Fruit fly (Drosophila melanogaster): ENCODE measurements around the gene Pcp.

Gene Pcp

dm6 chr2L:7032517-7032951 is 11.1 kb downstream of the Pcp start, which contains the start of the genes Rab30 and Caper (continued):
- TF ChIP-seq jigr1 (GFP tag; IDR thresholded peaks at IDR 0.05) (no peak), Sin3A (optimal IDR thresholded peaks at IDR 0.05) (peak; percentile 73), ap (GFP tag; IDR thresholded peaks at IDR 0.05) (no peak), CG7987 (GFP tag; optimal IDR thresholded peaks at IDR 0.05) (peak; percentile 52), Trl (optimal IDR thresholded peaks at IDR 0.05) (no peak), Trl (GFP tag; optimal IDR thresholded peaks at IDR 0.05) (peak; percentile 81)

dm6 chr2L:7033100-7033675 is 11.7 kb downstream of the Pcp start:
- TF ChIP-seq MTF-1 (GFP tag; optimal IDR thresholded peaks at IDR 0.05; ENCODE audit: borderline replicate concordance), result peak; percentile 15
- TF ChIP-seq Adf1 (GFP tag; IDR thresholded peaks at IDR 0.05), result peak; percentile 20; the same call in 1 of the 2 replicates
- no peak for TF ChIP-seq knrl (GFP tag; IDR thresholded peaks at IDR 0.05; ENCODE audit: partially characterized antibody)
- TF ChIP-seq ap (GFP tag; IDR thresholded peaks at IDR 0.05), result no peak
- TF ChIP-seq Doc3 (GFP tag; IDR thresholded peaks at IDR 0.05; ENCODE audit: partially characterized antibody), result no peak
- TF ChIP-seq CG10431 (GFP tag; optimal IDR thresholded peaks at IDR 0.05), result no peak
- TF ChIP-seq twi (tag; optimal IDR thresholded peaks at IDR 0.05), result no peak
- peak; percentile 21; the same call in 1 of the 3 replicates for TF ChIP-seq Aef1 (GFP tag; IDR thresholded peaks at IDR 0.05)
- TF ChIP-seq CG8281 (tag; optimal IDR thresholded peaks at IDR 0.05), result no peak
- peak; percentile 65 for TF ChIP-seq CG32532 (GFP tag; IDR thresholded peaks at IDR 0.05)
- peak; percentile 18 for TF ChIP-seq CG12659 (GFP tag; optimal IDR thresholded peaks at IDR 0.05)
- no peak for TF ChIP-seq HmgD (GFP tag; optimal IDR thresholded peaks at IDR 0.05)
- TF ChIP-seq Ada2b (GFP tag; IDR thresholded peaks at IDR 0.05), result peak; percentile 55
- no peak for TF ChIP-seq hbn (GFP tag; IDR thresholded peaks at IDR 0.05; ENCODE audit: partially characterized antibody)
- TF ChIP-seq BtbVII (GFP tag; optimal IDR thresholded peaks at IDR 0.05), result peak; percentile 44
- no peak for TF ChIP-seq jing (GFP tag; optimal IDR thresholded peaks at IDR 0.05)
- peak; percentile 40; the same call in 1 of the 2 replicates for TF ChIP-seq CG9932 (GFP tag; IDR thresholded peaks at IDR 0.05)
- no peak for TF ChIP-seq CG1529 (GFP tag; optimal IDR thresholded peaks at IDR 0.05)
- 0 out of 2 replicates have a peak, but pooled peaks have one; percentile 46 for TF ChIP-seq cas (GFP tag; IDR thresholded peaks at IDR 0.05)
- no peak for TF ChIP-seq chn (GFP tag; optimal IDR thresholded peaks at IDR 0.05)
- no peak for TF ChIP-seq gsb-n (tag; optimal IDR thresholded peaks at IDR 0.05)
- peak; percentile 18 for TF ChIP-seq HLH54F (GFP tag; optimal IDR thresholded peaks at IDR 0.05)
- TF ChIP-seq CG15269 (tag; optimal IDR thresholded peaks at IDR 0.05), result peak; percentile 47
- no peak for TF ChIP-seq CG4360 (GFP tag; IDR thresholded peaks at IDR 0.05)
- TF ChIP-seq Dbx (GFP tag; IDR thresholded peaks at IDR 0.05), result peak; percentile 34; the same call in 1 of the 3 replicates
- TF ChIP-seq pzg (GFP tag; optimal IDR thresholded peaks at IDR 0.05), result no peak
- TF ChIP-seq cg (GFP tag; optimal IDR thresholded peaks at IDR 0.05), result peak; percentile 97
- TF ChIP-seq CG32767 (GFP tag; IDR thresholded peaks at IDR 0.05), result no peak
- peak; percentile 30 for TF ChIP-seq Max (GFP tag; optimal IDR thresholded peaks at IDR 0.05)
- TF ChIP-seq CG33213 (GFP tag; optimal IDR thresholded peaks at IDR 0.05), result peak; percentile 21
- no peak for TF ChIP-seq sna (GFP tag; IDR thresholded peaks at IDR 0.05; ENCODE audit: partially characterized antibody)
- no peak for TF ChIP-seq Dp (GFP tag; optimal IDR thresholded peaks at IDR 0.05)
- TF ChIP-seq CG4404 (GFP tag; IDR thresholded peaks at IDR 0.05), result no peak
- TF ChIP-seq Ravus (GFP tag; IDR thresholded peaks at IDR 0.05), result no peak
- peak; percentile 47; the same call in 1 of the 2 replicates for TF ChIP-seq CG14014 (GFP tag; IDR thresholded peaks at IDR 0.05)
- peak; percentile 18 for TF ChIP-seq Asciz (GFP tag; optimal IDR thresholded peaks at IDR 0.05)
- peak; percentile 43 for TF ChIP-seq az2 (GFP tag; optimal IDR thresholded peaks at IDR 0.05)
- 0 out of 2 replicates have a peak, but pooled peaks have one; percentile 37 for TF ChIP-seq CG14441 (GFP tag; IDR thresholded peaks at IDR 0.05)
- TF ChIP-seq chinmo (GFP tag; IDR thresholded peaks at IDR 0.05; ENCODE audit: partially characterized antibody), result peak; percentile 92
- no peak for TF ChIP-seq en (GFP tag; optimal IDR thresholded peaks at IDR 0.05)
- no peak for TF ChIP-seq CG6854 (GFP tag; optimal IDR thresholded peaks at IDR 0.05)
- TF ChIP-seq Elba2 (GFP tag; optimal IDR thresholded peaks at IDR 0.05), result no peak
- TF ChIP-seq CG17802 (tag; optimal IDR thresholded peaks at IDR 0.05), result no peak
- TF ChIP-seq sens-2 (GFP tag; IDR thresholded peaks at IDR 0.05), result no peak
